Worm (Caenorhabditis elegans): ENCODE data around the gene srx-74.

Gene srx-74

ce11 chrV:4676092-4676491, 13.8 kb upstream of the srx-74 start, which contains the start of gene K03B4.6:
TSS of gene K03B4.6 (minus strand) at chrV:4676192.
- no peak for TF ChIP-seq unc-62 (GFP tag; optimal IDR thresholded peaks at IDR 0.05)

- no peak for TF ChIP-seq unc-62 (GFP tag; optimal IDR thresholded peaks at IDR 0.05)
These were observed 12.2 kb upstream of the srx-74 start, which contains the start of gene K03B4.8 for ce11 chrV:4674506-4674905. TSS of gene K03B4.8 (minus strand) at chrV:4674606.

- no peak for TF ChIP-seq unc-62 (GFP tag; optimal IDR thresholded peaks at IDR 0.05)
These were observed 10.2 kb upstream of the srx-74 start, which contains the start of gene K03B4.9 for ce11 chrV:4672487-4672886. TSS of gene K03B4.9 (minus strand) at chrV:4672587.

- no peak for TF ChIP-seq unc-62 (GFP tag; optimal IDR thresholded peaks at IDR 0.05)
These were observed 6.3 kb upstream of the srx-74 start, which contains the start of gene srx-77 for ce11 chrV:4668636-4669035. TSS of gene srx-77 (minus strand) at chrV:4668736.

- TF ChIP-seq unc-62 (GFP tag; optimal IDR thresholded peaks at IDR 0.05): no peak
These were observed 4.8 kb upstream of the srx-74 start for ce11 chrV:4667062-4667461.

ce11 chrV:4665651-4666050, 3.4 kb upstream of the srx-74 start, which contains the start of gene srx-73:
TSS of gene srx-73 (minus strand) at chrV:4665751.
- no peak for TF ChIP-seq unc-62 (GFP tag; optimal IDR thresholded peaks at IDR 0.05)

- no peak for TF ChIP-seq unc-62 (GFP tag; optimal IDR thresholded peaks at IDR 0.05)
These were observed 7.1 kb downstream of the srx-74 start, which contains the start of gene F41F3.9 for ce11 chrV:4655175-4655574. TSS of gene F41F3.9 (plus strand) at chrV:4655475.

- no peak for TF ChIP-seq unc-62 (GFP tag; optimal IDR thresholded peaks at IDR 0.05)
These were observed 8.3 kb downstream of the srx-74 start, which contains the start of the genes col-139 and F41F3.1 for ce11 chrV:4653871-4654605. TSS of gene col-139 (minus strand) at chrV:4653971. TSS of gene F41F3.1 (plus strand) at chrV:4654555.

ce11 chrV:4653093-4653492, 9.2 kb downstream of the srx-74 start:
- no peak for TF ChIP-seq unc-62 (GFP tag; optimal IDR thresholded peaks at IDR 0.05)

ce11 chrV:4651480-4651879, 10.8 kb downstream of the srx-74 start:
- no peak for TF ChIP-seq unc-62 (GFP tag; optimal IDR thresholded peaks at IDR 0.05)

ce11 chrV:4649649-4650384, 12.5 kb downstream of the srx-74 start:
- no peak for TF ChIP-seq unc-62 (GFP tag; optimal IDR thresholded peaks at IDR 0.05)

ce11 chrV:4648527-4648926, 13.8 kb downstream of the srx-74 start, which contains the start of gene F41F3.8:
TSS of gene F41F3.8 (plus strand) at chrV:4648827.
- no peak for TF ChIP-seq unc-62 (GFP tag; optimal IDR thresholded peaks at IDR 0.05)

- TF ChIP-seq unc-62 (GFP tag; optimal IDR thresholded peaks at IDR 0.05): no peak
These were observed 14.4 kb downstream of the srx-74 start, which contains the start of gene F41F3.3 for ce11 chrV:4647857-4648256. TSS of gene F41F3.3 (minus strand) at chrV:4648239.

- TF ChIP-seq unc-62 (GFP tag; optimal IDR thresholded peaks at IDR 0.05): no peak
These were observed 15.0 kb downstream of the srx-74 start for ce11 chrV:4647279-4647819.

- TF ChIP-seq unc-62 (GFP tag; optimal IDR thresholded peaks at IDR 0.05): no peak
These were observed 19.6 kb downstream of the srx-74 start, which contains the start of gene soc-1 for ce11 chrV:4642691-4643090. TSS of gene soc-1 (plus strand) at chrV:4642952.
